Worm (Caenorhabditis elegans): ENCODE results near the gene osm-10.

- TF ChIP-seq nhr-6 (tag; optimal IDR thresholded peaks at IDR 0.05) (peak; percentile 78), D1046.2 (GFP tag; IDR thresholded peaks at IDR 0.05) (no peak), pha-4 (GFP tag; IDR thresholded peaks at IDR 0.05) (no peak), pha-4 (tag; optimal IDR thresholded peaks at IDR 0.05) (peak; percentile 87)
These were observed 29.0 kb downstream of the osm-10 start for ce11 chrIII:7272088-7272487.

All from whole organism, L4 larva.